Fruit fly (Drosophila melanogaster) whole organism, prepupa: ENCODE data around the gene Dap160.

Source experiments
- Blimp-1 ChIP-seq: fragments of 200-800 bp; sonication (Bioruptor generic); optimal IDR thresholded peaks from 3 replicates; lab custom pipeline; 2017; ENCODE audit warnings: missing biosample characterization, missing genetic modification characterization, mild to moderate bottlenecking, moderate library complexity, missing genetic modification reagents
- CG10669 ChIP-seq: fragments of 200-800 bp; sonication (Bioruptor generic); optimal IDR thresholded peaks from 3 replicates; lab custom pipeline; 2018; ENCODE audit warnings: missing biosample characterization, mild to moderate bottlenecking, missing genetic modification characterization, moderate library complexity
- CG11294 ChIP-seq: fragments of 200-800 bp; sonication (Bioruptor generic); IDR thresholded peaks from 2 replicates; pipeline ENCODE4 v1.3.6; 2022; ENCODE audit warnings: missing biosample characterization, missing genetic modification characterization
- CG11762 ChIP-seq: fragments of 200-800 bp; sonication (Bioruptor generic); optimal IDR thresholded peaks from 3 replicates; lab custom pipeline; 2016; ENCODE audit warnings: missing biosample characterization, missing genetic modification characterization; ENCODE audit not compliant: insufficient read depth
- CG11902 ChIP-seq: fragments of 200-800 bp; sonication (Bioruptor generic); optimal IDR thresholded peaks from 3 replicates; lab custom pipeline; 2016; ENCODE audit warnings: missing biosample characterization, missing genetic modification characterization
- CG15336 ChIP-seq: fragments of 200-800 bp; sonication (Bioruptor generic); IDR thresholded peaks from 2 replicates; pipeline ENCODE4 v1.3.6; 2022; ENCODE audit warnings: missing biosample characterization, missing genetic modification characterization
- CG1621 ChIP-seq: fragments of 200-800 bp; sonication (Bioruptor generic); optimal IDR thresholded peaks from 3 replicates; lab custom pipeline; 2018; ENCODE audit warnings: missing biosample characterization, mild to moderate bottlenecking, missing genetic modification characterization
- CG16779 ChIP-seq: fragments of 200-800 bp; sonication (Bioruptor generic); optimal IDR thresholded peaks from 3 replicates; lab custom pipeline; 2017; ENCODE audit warnings: missing biosample characterization, mild to moderate bottlenecking, missing genetic modification characterization
- CG32006 ChIP-seq: fragments of 200-800 bp; sonication (Bioruptor generic); optimal IDR thresholded peaks from 3 replicates; lab custom pipeline; 2017; ENCODE audit warnings: missing biosample characterization, mild to moderate bottlenecking, missing genetic modification characterization
- CG34406 ChIP-seq: fragments of 200-800 bp; sonication (Bioruptor generic); optimal IDR thresholded peaks from 3 replicates; lab custom pipeline; 2016; ENCODE audit warnings: missing biosample characterization, missing genetic modification characterization
- CG3919 ChIP-seq: fragments of 200-800 bp; sonication (Bioruptor generic); optimal IDR thresholded peaks from 3 replicates; lab custom pipeline; 2016; ENCODE audit warnings: missing biosample characterization, missing genetic modification characterization
- CG4318 ChIP-seq: fragments of 200-800 bp; sonication (Bioruptor generic); optimal IDR thresholded peaks from 3 replicates; lab custom pipeline; 2017; ENCODE audit warnings: missing biosample characterization, mild to moderate bottlenecking, missing genetic modification characterization
- CG6163 ChIP-seq: fragments of 200-800 bp; sonication (Bioruptor generic); IDR thresholded peaks from 3 replicates; pipeline ENCODE4 v1.3.6; 2022; ENCODE audit warnings: missing biosample characterization, missing genetic modification characterization
- CG6276 ChIP-seq: fragments of 200-800 bp; sonication (Bioruptor generic); optimal IDR thresholded peaks from 2 replicates; lab custom pipeline; 2017; ENCODE audit warnings: missing biosample characterization, mild to moderate bottlenecking, missing genetic modification characterization
- CG6808 ChIP-seq: fragments of 200-800 bp; sonication (Bioruptor generic); optimal IDR thresholded peaks from 3 replicates; lab custom pipeline; 2017; ENCODE audit warnings: missing biosample characterization, missing genetic modification characterization, mild to moderate bottlenecking, moderate library complexity, missing genetic modification reagents
- CG6854 ChIP-seq: fragments of 200-800 bp; sonication (Bioruptor generic); optimal IDR thresholded peaks from 2 replicates; lab custom pipeline; 2017; ENCODE audit warnings: missing biosample characterization, mild to moderate bottlenecking, missing genetic modification characterization
- CG7368 ChIP-seq: fragments of 200-800 bp; sonication (Bioruptor generic); optimal IDR thresholded peaks from 3 replicates; lab custom pipeline; 2016; ENCODE audit warnings: missing biosample characterization, missing genetic modification characterization
- CG8119 ChIP-seq: fragments of 200-800 bp; sonication (Bioruptor generic); IDR thresholded peaks from 3 replicates; pipeline ENCODE4 v1.3.6; 2022; ENCODE audit warnings: missing biosample characterization, missing genetic modification characterization
- CG8632 ChIP-seq: fragments of 200-800 bp; sonication (Bioruptor generic); optimal IDR thresholded peaks from 3 replicates; lab custom pipeline; 2016; ENCODE audit warnings: missing biosample characterization, missing genetic modification characterization
- CG9139 ChIP-seq: fragments of 200-800 bp; sonication (Bioruptor generic); optimal IDR thresholded peaks from 3 replicates; lab custom pipeline; 2017; ENCODE audit warnings: missing biosample characterization, mild to moderate bottlenecking, missing genetic modification characterization
- Eip75B ChIP-seq: fragments of 200-800 bp; sonication (Bioruptor generic); optimal IDR thresholded peaks from 3 replicates; lab custom pipeline; 2016; ENCODE audit warnings: missing biosample characterization, missing genetic modification characterization
- Eip78C ChIP-seq: fragments of 200-800 bp; sonication (Bioruptor generic); peaks from one replicate; lab custom pipeline; 2016; ENCODE audit warnings: missing biosample characterization, missing genetic modification characterization
- Eip93F ChIP-seq: fragments of 200-800 bp; sonication (Bioruptor generic); optimal IDR thresholded peaks from 2 replicates; lab custom pipeline; 2016; ENCODE audit warnings: missing biosample characterization, mild to moderate bottlenecking, missing genetic modification characterization
- Ets21C ChIP-seq: fragments of 200-800 bp; sonication (Bioruptor generic); optimal IDR thresholded peaks from 3 replicates; lab custom pipeline; 2016; ENCODE audit warnings: missing biosample characterization, missing genetic modification characterization
- Gug ChIP-seq: fragments of 200-800 bp; sonication (Bioruptor generic); IDR thresholded peaks from 2 replicates; pipeline ENCODE4 v1.3.6; 2022; ENCODE audit warnings: missing biosample characterization, missing genetic modification characterization
- Hr38 ChIP-seq: sonication (Bioruptor generic); optimal IDR thresholded peaks from 2 replicates; lab custom pipeline; 2016; ENCODE audit warnings: missing biosample characterization, missing genetic modification characterization
- Hr39 ChIP-seq: fragments of 200-800 bp; sonication (Bioruptor generic); optimal IDR thresholded peaks from 2 replicates; lab custom pipeline; 2016; ENCODE audit warnings: missing biosample characterization, missing genetic modification characterization
- Lpt ChIP-seq: fragments of 200-800 bp; sonication (Bioruptor generic); optimal IDR thresholded peaks from 3 replicates; lab custom pipeline; 2016; ENCODE audit warnings: missing biosample characterization, missing genetic modification characterization
- Met ChIP-seq: fragments of 200-800 bp; sonication (Bioruptor generic); optimal IDR thresholded peaks from 3 replicates; lab custom pipeline; 2016; ENCODE audit warnings: missing biosample characterization, missing genetic modification characterization
- OdsH ChIP-seq: fragments of 200-800 bp; sonication (Bioruptor generic); optimal IDR thresholded peaks from 3 replicates; lab custom pipeline; 2016; ENCODE audit warnings: missing biosample characterization, missing genetic modification characterization
- Smox ChIP-seq: fragments of 200-800 bp; sonication (Bioruptor generic); optimal IDR thresholded peaks from 3 replicates; lab custom pipeline; 2016; ENCODE audit warnings: missing biosample characterization, missing genetic modification characterization
- Sox14 ChIP-seq: fragments of 200-800 bp; sonication (Bioruptor generic); optimal IDR thresholded peaks from 3 replicates; lab custom pipeline; 2016; ENCODE audit warnings: missing biosample characterization, missing genetic modification characterization
- Sox15 ChIP-seq: fragments of 200-800 bp; sonication (Bioruptor generic); optimal IDR thresholded peaks from 3 replicates; lab custom pipeline; 2016; ENCODE audit warnings: missing biosample characterization, missing genetic modification characterization
- cyc ChIP-seq: fragments of 200-800 bp; sonication (Bioruptor generic); optimal IDR thresholded peaks from 3 replicates; lab custom pipeline; 2016; ENCODE audit warnings: missing biosample characterization, missing genetic modification characterization
- dsx ChIP-seq: fragments of 200-800 bp; optimal IDR thresholded peaks from 3 replicates; lab custom pipeline; 2019; ENCODE audit warnings: missing biosample characterization, mild to moderate bottlenecking, missing genetic modification characterization, moderate library complexity; ENCODE audit not compliant: poor library complexity, severe bottlenecking
- eg ChIP-seq: fragments of 200-800 bp; sonication (Bioruptor generic); IDR thresholded peaks from 3 replicates; pipeline ENCODE4 v1.3.6; 2022; ENCODE audit warnings: missing biosample characterization, missing genetic modification characterization
- fd85E ChIP-seq: fragments of 200-800 bp; sonication (Bioruptor generic); optimal IDR thresholded peaks from 3 replicates; lab custom pipeline; 2016; ENCODE audit warnings: missing biosample characterization, missing genetic modification characterization
- fkh ChIP-seq: fragments of 200-800 bp; sonication (Bioruptor generic); optimal IDR thresholded peaks from 3 replicates; lab custom pipeline; 2017; ENCODE audit warnings: missing biosample characterization, mild to moderate bottlenecking, missing genetic modification characterization, moderate library complexity
- lz ChIP-seq: fragments of 200-800 bp; sonication (Bioruptor generic); optimal IDR thresholded peaks from 3 replicates; lab custom pipeline; 2016; ENCODE audit warnings: missing biosample characterization, missing genetic modification characterization
- net ChIP-seq: fragments of 200-800 bp; sonication (Bioruptor generic); optimal IDR thresholded peaks from 3 replicates; lab custom pipeline; 2016; ENCODE audit warnings: missing biosample characterization, missing genetic modification characterization
- pdm3 ChIP-seq: fragments of 200-800 bp; sonication (Bioruptor generic); optimal IDR thresholded peaks from 3 replicates; lab custom pipeline; 2016; ENCODE audit warnings: missing biosample characterization, missing genetic modification characterization
- salr ChIP-seq, 2 experiments: fragments of 200-800 bp; sonication (Bioruptor generic); optimal IDR thresholded peaks; 3 replicates each; lab custom pipeline; 2016 to 2018; ENCODE audit warnings: missing biosample characterization in 2 of 2, missing genetic modification characterization in 2 of 2, mild to moderate bottlenecking in 1 of 2
- ss ChIP-seq, 2 experiments: fragments of 200-800 bp; sonication (Bioruptor generic); optimal IDR thresholded peaks; 2 replicates in 1 of 2; 3 replicates in 1 of 2; lab custom pipeline; 2017 to 2018; ENCODE audit warnings: mild to moderate bottlenecking in 2 of 2, missing biosample characterization in 2 of 2, missing genetic modification characterization in 2 of 2, moderate library complexity in 1 of 2
- topi ChIP-seq: fragments of 200-800 bp; sonication (Bioruptor generic); optimal IDR thresholded peaks from 3 replicates; lab custom pipeline; 2016; ENCODE audit warnings: missing biosample characterization, missing genetic modification characterization
- vri ChIP-seq: fragments of 200-800 bp; sonication (Bioruptor generic); optimal IDR thresholded peaks from 3 replicates; lab custom pipeline; 2016; ENCODE audit warnings: missing biosample characterization, mild to moderate bottlenecking, missing genetic modification characterization

Gene Dap160

DNA sequence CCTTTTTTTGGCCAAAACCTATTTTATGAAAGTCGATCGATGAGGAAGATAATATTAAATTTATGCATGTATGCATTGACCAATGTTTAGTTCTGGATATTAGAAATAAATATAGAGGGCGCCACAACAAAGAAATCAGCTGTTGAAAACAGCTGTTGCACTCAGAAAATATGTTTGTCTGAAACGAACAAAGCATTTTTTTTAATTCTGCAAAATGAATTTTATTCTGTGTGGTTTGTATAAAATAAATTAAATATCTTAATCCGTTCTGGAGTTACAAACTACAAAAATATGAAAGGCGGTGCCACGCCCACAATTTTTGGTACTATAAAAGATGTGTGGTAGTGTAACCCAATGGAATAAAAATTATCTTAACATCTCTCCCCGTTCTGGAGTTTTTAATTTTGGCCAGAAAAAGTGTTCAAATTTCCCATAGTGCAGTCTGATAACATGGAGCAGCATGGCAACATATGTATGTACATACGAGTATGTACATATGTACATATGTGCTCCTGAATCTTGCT is 33.3 kb downstream of the Dap160 start (continued):
- TF ChIP-seq CG8632 (GFP tag; lab: Kevin White, UChicago) (peak; percentile 6), CG4318 (GFP tag; lab: Kevin White, UChicago) (peak; percentile 42), CG34406 (peak; percentile 37), ss (GFP tag; optimal IDR thresholded peaks at IDR 0.05; lab: Kevin White, UChicago) (no peak), CG10669 (GFP tag; lab: Kevin White, UChicago) (peak; percentile 19), Sox14 (GFP tag; lab: Kevin White, UChicago) (peak; percentile 72), lz (peak; percentile 43), topi (GFP tag; lab: Kevin White, UChicago) (peak; percentile 63), CG6163 (no peak), CG3919 (GFP tag; lab: Kevin White, UChicago) (no peak), pdm3 (peak; percentile 49), CG11294 (GFP tag; lab: Robert Waterston, UW) (peak; percentile 14; the same call in 1 of the 2 replicates), Sox15 (peak; percentile 6), cyc (peak; percentile 46), salr (GFP tag; optimal IDR thresholded peaks at IDR 0.05; lab: Kevin White, UChicago) (peak in 1 of 2 experiments; percentile 18), net (peak; percentile 37), dsx (GFP tag; lab: Kevin White, UChicago) (no peak), CG7368 (GFP tag; lab: Kevin White, UChicago) (no peak), CG8119 (GFP tag; lab: Robert Waterston, UW) (no peak; the same call in 2 of the 3 replicates), Eip93F (GFP tag; lab: Kevin White, UChicago) (peak; percentile 3), CG6854 (GFP tag; lab: Kevin White, UChicago) (no peak), Ets21C (peak; percentile 17)
- TF ChIP-seq, all 60 proteins: peak for 35

DNA sequence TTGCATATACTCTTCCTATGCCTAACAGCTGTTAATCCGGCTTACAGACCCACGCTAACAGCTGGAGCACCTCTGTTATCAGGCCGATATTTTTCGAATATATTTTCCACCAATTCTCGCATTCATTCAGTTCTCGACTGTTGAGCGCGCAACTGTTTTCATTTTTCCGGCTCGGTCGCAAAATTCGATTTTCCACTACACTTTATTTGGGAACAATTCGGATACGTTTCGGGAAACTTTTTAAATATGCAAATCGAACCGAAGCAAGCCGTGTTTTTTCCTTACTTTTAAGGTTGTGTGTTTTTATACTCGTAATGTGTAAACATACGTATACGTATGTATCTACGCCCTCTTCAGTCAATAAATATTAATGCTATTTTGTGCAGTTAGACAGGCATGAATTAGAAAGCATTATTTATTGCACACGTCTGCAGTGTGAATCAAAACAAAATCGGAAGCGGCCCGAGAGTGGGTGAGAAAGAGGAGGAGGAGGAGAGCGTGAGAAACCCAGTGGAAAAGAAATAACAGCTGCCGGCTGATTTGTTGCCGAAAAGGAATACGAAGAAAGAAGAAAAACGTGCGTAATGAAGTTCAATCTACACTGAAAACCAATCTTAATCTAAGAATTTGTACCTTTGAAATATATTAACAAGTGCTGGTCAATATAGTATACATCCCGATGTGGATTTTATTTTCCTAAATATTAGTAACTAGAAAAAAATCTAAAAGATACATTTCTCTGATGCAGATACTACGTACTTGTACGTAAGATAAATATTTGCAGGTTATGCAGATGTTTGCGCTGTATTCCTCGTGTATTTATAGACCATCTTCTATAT is 34.3 kb downstream of the Dap160 start:
- peak; percentile 60 for TF ChIP-seq CG32006 (GFP tag; lab: Kevin White, UChicago)
- TF ChIP-seq Hr39 (GFP tag; lab: Kevin White, UChicago), result peak; percentile 35
- TF ChIP-seq CG1621 (tag; lab: Kevin White, UChicago), result no peak
- TF ChIP-seq CG11902 (GFP tag; lab: Kevin White, UChicago), result no peak
- TF ChIP-seq CG4318 (GFP tag; lab: Kevin White, UChicago), result peak; percentile 0
- TF ChIP-seq CG9139 (GFP tag; lab: Kevin White, UChicago), result no peak
- peak; percentile 42 for TF ChIP-seq Lpt
- TF ChIP-seq Blimp-1 (GFP tag; lab: Kevin White, UChicago), result no peak
- no peak for TF ChIP-seq CG11294 (GFP tag; lab: Robert Waterston, UW)
- peak; percentile 47 for TF ChIP-seq eg
- TF ChIP-seq OdsH (GFP tag; lab: Kevin White, UChicago), result peak; percentile 42
- TF ChIP-seq CG16779 (tag; lab: Kevin White, UChicago), result no peak
- TF ChIP-seq lz, result peak; percentile 47
- TF ChIP-seq Smox (GFP tag; lab: Kevin White, UChicago), result peak; percentile 45
- TF ChIP-seq Eip78C (GFP tag; lab: Kevin White, UChicago), result peak; percentile 85
- no peak for TF ChIP-seq CG10669 (GFP tag; lab: Kevin White, UChicago)
- TF ChIP-seq CG8632 (GFP tag; lab: Kevin White, UChicago), result no peak
- TF ChIP-seq CG6276 (GFP tag; lab: Kevin White, UChicago), result no peak
- no peak for TF ChIP-seq vri
- peak; percentile 4 for TF ChIP-seq CG11762
- TF ChIP-seq CG34406, result peak; percentile 8
- 0 out of 2 replicates have a peak, but pooled peaks have one; percentile 35 for TF ChIP-seq Gug (GFP tag; lab: Robert Waterston, UW)
- no peak; the same call in 1 of the 2 replicates for TF ChIP-seq CG15336 (GFP tag; lab: Robert Waterston, UW)
- TF ChIP-seq Eip75B (GFP tag; lab: Kevin White, UChicago), result peak; percentile 54
- peak; percentile 12 for TF ChIP-seq cyc
- peak; percentile 44 for TF ChIP-seq Met (GFP tag; lab: Kevin White, UChicago)
- no peak for TF ChIP-seq dsx (GFP tag; lab: Kevin White, UChicago)
- TF ChIP-seq net, result no peak
- peak in 1 of 2 experiments; percentile 34 for TF ChIP-seq salr (GFP tag; optimal IDR thresholded peaks at IDR 0.05; lab: Kevin White, UChicago)
- no peak for TF ChIP-seq fd85E (GFP tag; lab: Kevin White, UChicago)
- TF ChIP-seq Sox14 (GFP tag; lab: Kevin White, UChicago), result no peak
- TF ChIP-seq CG6808, result no peak
- TF ChIP-seq CG3919 (GFP tag; lab: Kevin White, UChicago), result peak; percentile 55
- peak; percentile 45 for TF ChIP-seq pdm3
- TF ChIP-seq Eip93F (GFP tag; lab: Kevin White, UChicago), result no peak
- TF ChIP-seq fkh (GFP tag; lab: Kevin White, UChicago), result no peak
- no peak for TF ChIP-seq Hr38
